Fruit fly (Drosophila melanogaster) whole organism, embryonic: ENCODE data around the gene CG43400.

Experiments
- CG11093 ChIP-seq: fragments of 200-800 bp; sonication (Bioruptor generic); IDR thresholded peaks from 3 replicates; pipeline ENCODE4 v1.3.6; 2022; ENCODE audit warnings: missing biosample characterization, missing genetic modification characterization
- CG1529 ChIP-seq: fragments of 200-800 bp; sonication (Bioruptor generic); optimal IDR thresholded peaks from 3 replicates; lab custom pipeline; 2018; ENCODE audit warnings: missing biosample characterization, missing genetic modification characterization
- CG34224 ChIP-seq: fragments of 200-800 bp; sonication (Bioruptor generic); IDR thresholded peaks from 3 replicates; pipeline ENCODE4 v1.3.6; 2022; ENCODE audit warnings: missing biosample characterization, missing genetic modification characterization; ENCODE audit not compliant: partially characterized antibody
- CG4424 ChIP-seq: fragments of 200-800 bp; sonication (Bioruptor generic); optimal IDR thresholded peaks from 3 replicates; lab custom pipeline; 2016; ENCODE audit warnings: missing biosample characterization, missing genetic modification characterization
- CG6854 ChIP-seq: fragments of 200-800 bp; sonication (Bioruptor generic); optimal IDR thresholded peaks from 3 replicates; lab custom pipeline; 2017; ENCODE audit warnings: missing biosample characterization, mild to moderate bottlenecking, missing genetic modification characterization
- CG8478 ChIP-seq: fragments of >200 bp; optimal IDR thresholded peaks from 2 replicates; lab custom pipeline; 2018
- Dip2 ChIP-seq: fragments of 200-800 bp; sonication (Bioruptor generic); IDR thresholded peaks from 2 replicates; pipeline ENCODE4 v1.3.6; 2022; ENCODE audit warnings: missing biosample characterization, missing genetic modification characterization
- ERR ChIP-seq: fragments of 200-800 bp; sonication (Bioruptor generic); optimal IDR thresholded peaks from 2 replicates; lab custom pipeline; 2016; ENCODE audit warnings: missing biosample characterization, missing genetic modification characterization
- Fer1 ChIP-seq: fragments of 200-800 bp; sonication (Bioruptor generic); optimal IDR thresholded peaks from 2 replicates; lab custom pipeline; 2017; ENCODE audit warnings: missing biosample characterization, mild to moderate bottlenecking, missing genetic modification characterization
- Poxn ChIP-seq: fragments of 200-800 bp; sonication (Bioruptor generic); IDR thresholded peaks from 2 replicates; pipeline ENCODE4 v1.3.6; 2022; ENCODE audit warnings: missing biosample characterization, missing genetic modification characterization
- chinmo ChIP-seq: fragments of 200-800 bp; sonication (Bioruptor generic); IDR thresholded peaks from 4 replicates; pipeline ENCODE4 v1.3.6; 2022; ENCODE audit warnings: missing biosample characterization, missing genetic modification characterization; ENCODE audit not compliant: partially characterized antibody
- gsb-n ChIP-seq: fragments of 200-800 bp; sonication (Bioruptor generic); optimal IDR thresholded peaks from 3 replicates; lab custom pipeline; 2018; ENCODE audit warnings: missing biosample characterization, mild to moderate bottlenecking, missing genetic modification characterization
- pan ChIP-seq, 4 experiments: fragments of >200 bp in 3 of 4; fragments of 200-800 bp in 1 of 4; sonication (Bioruptor generic) in 1 of 4; optimal IDR thresholded peaks in 3 of 4; IDR thresholded peaks in 1 of 4; 2 replicates each; pipeline versions ENCODE4 v1.3.6 to Lab custom; 2017 to 2022; ENCODE audit warnings: missing biosample characterization in 2 of 4, missing genetic modification characterization in 2 of 4, mixed read lengths in 1 of 4
- ranshi ChIP-seq: fragments of 200-800 bp; sonication (Bioruptor generic); IDR thresholded peaks from 2 replicates; pipeline ENCODE4 v1.3.6; 2022; ENCODE audit warnings: missing biosample characterization, missing genetic modification characterization

DNA sequence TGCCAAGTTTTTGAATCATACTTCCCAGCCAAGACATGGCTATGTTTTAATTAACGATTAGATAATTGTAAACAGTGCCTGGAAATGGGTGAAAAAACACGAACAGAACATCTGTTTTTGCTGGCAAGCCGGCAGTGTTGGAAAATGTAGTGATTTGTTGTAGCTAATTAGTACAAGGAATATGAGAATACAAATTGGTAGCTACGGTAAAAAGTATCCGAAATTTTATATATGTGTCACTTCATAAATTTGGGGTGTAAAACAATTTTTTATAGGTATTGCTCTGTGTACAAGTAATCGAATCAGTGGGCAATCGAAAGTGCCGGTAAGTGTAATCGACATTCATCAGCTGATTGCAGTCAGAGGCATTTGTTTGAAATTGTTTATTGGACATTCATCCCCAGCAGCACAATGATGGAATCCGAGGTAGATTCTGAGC, 26.7 kb downstream of the CG43400 start, which contains the start of the genes mRpL51 and Uba4:
- TF ChIP-seq CG6854 (GFP tag; lab: Kevin White, UChicago) (no peak), CG1529 (GFP tag; lab: Kevin White, UChicago) (no peak), CG8478 (lab: Kevin White, UChicago) (no peak), ERR (GFP tag; lab: Kevin White, UChicago) (peak; percentile 23), ranshi (GFP tag; lab: Robert Waterston, UW) (no peak), pan (optimal IDR thresholded peaks at IDR 0.05; lab: Kevin White, UChicago) (no peak), pan (GFP tag; optimal IDR thresholded peaks at IDR 0.05 in 1 of 2, IDR thresholded peaks at IDR 0.05 in 1 of 2) (no peak), Fer1 (GFP tag; lab: Kevin White, UChicago) (peak; percentile 46), CG4424 (peak; percentile 42), CG34224 (GFP tag; lab: Robert Waterston, UW) (peak; percentile 49; the same call in 2 of the 3 replicates), Dip2 (no peak), gsb-n (tag; lab: Kevin White, UChicago) (no peak), Poxn (no peak), chinmo (GFP tag; lab: Robert Waterston, UW) (0 out of 4 replicates have a peak, but pooled peaks have one; percentile 38), CG11093 (GFP tag; lab: Robert Waterston, UW) (no peak)
